Worm (Caenorhabditis elegans): ENCODE data around the gene F07D3.3.

F07D3.3 gene

ce11 chrV:9414516-9414915, 48.0 kb downstream of the F07D3.3 start, which contains the start of gene F36D4.4:
F36D4.4 (minus strand) TSS chrV:9414616.
- TF ChIP-seq attf-5 (GFP tag; optimal IDR thresholded peaks at IDR 0.05), result no peak
- no peak for TF ChIP-seq zim-3 (tag; optimal IDR thresholded peaks at IDR 0.05)
- no peak for TF ChIP-seq hrde-1 (tag; optimal IDR thresholded peaks at IDR 0.05; ENCODE audit: borderline replicate concordance)
- no peak for TF ChIP-seq tlf-1 (GFP tag; optimal IDR thresholded peaks at IDR 0.05)
- TF ChIP-seq ceh-100 (GFP tag; IDR thresholded peaks at IDR 0.05), result no peak
- no peak for TF ChIP-seq B0019.2 (GFP tag; conservative IDR thresholded peaks at IDR 0.05)
- TF ChIP-seq F37B4.10 (GFP tag; IDR thresholded peaks at IDR 0.05), result no peak
- no peak for TF ChIP-seq Y79H2A.3 (GFP tag; conservative IDR thresholded peaks at IDR 0.05)
- TF ChIP-seq ama-1 (optimal IDR thresholded peaks at IDR 0.05), result no peak
- TF ChIP-seq ama-1 (GFP tag; optimal IDR thresholded peaks at IDR 0.05), result no peak
- TF ChIP-seq atf-7 (tag; optimal IDR thresholded peaks at IDR 0.05), result no peak
- no peak for TF ChIP-seq nhr-80 (tag; optimal IDR thresholded peaks at IDR 0.05)
- no peak for TF ChIP-seq C17E4.6 (GFP tag; IDR thresholded peaks at IDR 0.05)
- no peak for TF ChIP-seq F57C9.4 (tag; optimal IDR thresholded peaks at IDR 0.05)
- TF ChIP-seq egl-18 (GFP tag; IDR thresholded peaks at IDR 0.05), result no peak

Measured in whole organism, young adult.